Fruit fly (Drosophila melanogaster) whole organism, adult: ENCODE measurements around the gene CG4045.

Experiments
- CG11617 ChIP-seq: fragments of 200-800 bp; sonication (Bioruptor generic); optimal IDR thresholded peaks from 2 replicates; lab custom pipeline; 2017; ENCODE audit warnings: mild to moderate bottlenecking, missing biosample characterization, missing genetic modification reagents, missing genetic modification characterization
- CG14711 ChIP-seq: fragments of 200-800 bp; sonication (Bioruptor generic); optimal IDR thresholded peaks from 2 replicates; lab custom pipeline; 2018; ENCODE audit warnings: missing biosample characterization, mild to moderate bottlenecking, missing genetic modification characterization, moderate library complexity
- CG5204 ChIP-seq: fragments of 200-800 bp; sonication (Bioruptor generic); optimal IDR thresholded peaks from 2 replicates; lab custom pipeline; 2016; ENCODE audit warnings: missing biosample characterization, missing genetic modification characterization
- CG7101 ChIP-seq: fragments of 200-800 bp; sonication (Bioruptor generic); optimal IDR thresholded peaks from 2 replicates; lab custom pipeline; 2018; ENCODE audit warnings: missing biosample characterization, mild to moderate bottlenecking, missing genetic modification characterization, moderate library complexity
- Clk ChIP-seq: fragments of 200-800 bp; sonication (Bioruptor generic); optimal IDR thresholded peaks from 2 replicates; lab custom pipeline; 2017; ENCODE audit warnings: missing biosample characterization, missing genetic modification characterization
- Crg-1 ChIP-seq: fragments of 200-800 bp; sonication (Bioruptor generic); optimal IDR thresholded peaks from 2 replicates; lab custom pipeline; 2016; ENCODE audit warnings: missing biosample characterization, missing genetic modification characterization
- Hr96 ChIP-seq: fragments of 200-800 bp; sonication (Bioruptor generic); optimal IDR thresholded peaks from 2 replicates; lab custom pipeline; 2016; ENCODE audit warnings: missing biosample characterization, missing genetic modification characterization
- Mnt ChIP-seq: fragments of 200-800 bp; sonication (Bioruptor generic); optimal IDR thresholded peaks from 2 replicates; lab custom pipeline; 2016; ENCODE audit warnings: missing biosample characterization, mild to moderate bottlenecking, missing genetic modification characterization
- bab1 ChIP-seq: fragments of 200-800 bp; sonication (Bioruptor generic); optimal IDR thresholded peaks from 3 replicates; lab custom pipeline; 2019; ENCODE audit warnings: missing biosample characterization, mild to moderate bottlenecking, missing genetic modification characterization, moderate library complexity
- cic ChIP-seq: fragments of 200-800 bp; sonication (Bioruptor generic); optimal IDR thresholded peaks from 2 replicates; lab custom pipeline; 2017; ENCODE audit warnings: missing biosample characterization, mild to moderate bottlenecking, missing genetic modification characterization, moderate library complexity
- kay ChIP-seq: fragments of 200-800 bp; sonication (Bioruptor generic); peaks from one replicate; lab custom pipeline; 2016; ENCODE audit warnings: missing biosample characterization, missing genetic modification characterization, borderline replicate concordance
- ovo ChIP-seq: fragments of 200-800 bp; sonication (Bioruptor generic); optimal IDR thresholded peaks from 2 replicates; lab custom pipeline; 2016; ENCODE audit warnings: missing biosample characterization, missing genetic modification characterization
- pad ChIP-seq: fragments of 200-800 bp; sonication (Bioruptor generic); optimal IDR thresholded peaks from 3 replicates; lab custom pipeline; 2017; ENCODE audit warnings: missing biosample characterization, missing genetic modification characterization, mild to moderate bottlenecking, moderate library complexity, missing genetic modification reagents

DNA sequence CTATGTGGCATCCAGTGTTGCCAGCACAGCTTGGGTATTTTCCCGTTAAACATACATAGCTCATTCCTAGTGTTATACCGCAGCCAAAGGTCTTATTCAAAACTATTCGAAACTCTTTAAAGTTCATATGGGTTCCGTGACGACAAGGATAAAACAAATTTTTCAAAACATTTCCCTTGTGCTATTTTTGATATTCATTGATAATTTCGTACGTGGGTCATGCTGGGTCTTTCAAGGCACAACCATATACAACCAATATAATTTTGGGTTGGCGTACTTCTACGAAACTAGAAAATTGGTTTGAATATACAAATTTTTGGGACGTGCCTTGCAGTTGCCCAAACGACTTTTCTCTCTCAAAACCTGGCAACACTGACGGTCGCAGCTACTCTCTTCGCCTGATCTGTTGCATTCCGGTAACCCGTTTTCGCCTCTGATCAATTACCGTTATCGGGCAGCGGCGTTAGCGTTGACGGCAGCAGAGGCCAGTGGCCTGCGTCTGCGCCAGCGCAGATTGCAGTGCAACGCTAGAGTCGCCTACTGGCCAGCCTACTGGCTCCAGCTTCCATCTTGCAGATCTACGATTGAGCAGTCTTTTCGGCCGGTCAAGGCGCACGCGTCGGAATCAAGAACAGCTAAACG lies 43.4 kb downstream of the CG4045 start:
- no peak for TF ChIP-seq cic
- TF ChIP-seq kay (GFP tag; lab: Kevin White, UChicago), result no peak
- no peak for TF ChIP-seq CG5204 (GFP tag; lab: Kevin White, UChicago)
- no peak for TF ChIP-seq Clk
- no peak for TF ChIP-seq pad (GFP tag; lab: Kevin White, UChicago)
- TF ChIP-seq Crg-1 (GFP tag; lab: Kevin White, UChicago), result no peak
- TF ChIP-seq Hr96 (GFP tag; lab: Kevin White, UChicago), result no peak
- no peak for TF ChIP-seq ovo
- TF ChIP-seq Mnt (GFP tag; lab: Kevin White, UChicago), result no peak
- TF ChIP-seq bab1 (GFP tag; lab: Kevin White, UChicago), result no peak
- no peak for TF ChIP-seq CG7101 (tag; lab: Kevin White, UChicago)
- TF ChIP-seq CG11617 (GFP tag; lab: Kevin White, UChicago), result no peak
- no peak for TF ChIP-seq CG14711 (tag; lab: Kevin White, UChicago)
